Fruit fly (Drosophila melanogaster) whole organism, embryonic: ENCODE measurements around the gene Sec61alpha.
A peak's percentile ranks its signal among the peaks of the same experiment; 100 is the strongest.

Experiments used
- Awh ChIP-seq: fragments of 200-800 bp; sonication (Bioruptor generic); IDR thresholded peaks from 2 replicates; pipeline ENCODE4, ENCODE4 v1.3.6; 2022; ENCODE audit warnings: missing biosample characterization, missing genetic modification characterization
- B-H2 ChIP-seq: fragments of 200-800 bp; sonication (Bioruptor generic); optimal IDR thresholded peaks from 2 replicates; lab custom pipeline; 2018; ENCODE audit warnings: missing biosample characterization, mild to moderate bottlenecking, missing genetic modification characterization
- BEAF-32 ChIP-seq: fragments of 200-800 bp; sonication (Bioruptor generic); optimal IDR thresholded peaks from 3 replicates; lab custom pipeline; 2017; ENCODE audit warnings: missing biosample characterization, missing genetic modification characterization, mild to moderate bottlenecking, moderate library complexity, missing genetic modification reagents
- C15 ChIP-seq: fragments of 200-800 bp; sonication (Bioruptor generic); IDR thresholded peaks from 3 replicates; pipeline ENCODE4 v1.3.6; 2022; ENCODE audit warnings: missing biosample characterization, missing genetic modification characterization
- CG10147 ChIP-seq: fragments of 200-800 bp; sonication (Bioruptor generic); optimal IDR thresholded peaks from 2 replicates; lab custom pipeline; 2019; ENCODE audit warnings: missing biosample characterization, mild to moderate bottlenecking, missing genetic modification characterization, moderate library complexity
- CG10209 ChIP-seq: fragments of 200-800 bp; sonication (Bioruptor generic); optimal IDR thresholded peaks from 3 replicates; lab custom pipeline; 2017; ENCODE audit warnings: missing biosample characterization, mild to moderate bottlenecking, missing genetic modification characterization, missing genetic modification reagents
- CG1024 ChIP-seq: fragments of 200-800 bp; sonication (Bioruptor generic); IDR thresholded peaks from 2 replicates; pipeline ENCODE4 v1.3.6; 2022; ENCODE audit warnings: missing biosample characterization, missing genetic modification characterization
- CG11093 ChIP-seq: fragments of 200-800 bp; sonication (Bioruptor generic); IDR thresholded peaks from 3 replicates; pipeline ENCODE4 v1.3.6; 2022; ENCODE audit warnings: missing biosample characterization, missing genetic modification characterization
- CG12299 ChIP-seq: fragments of 200-800 bp; sonication (Bioruptor generic); optimal IDR thresholded peaks from 2 replicates; lab custom pipeline; 2018; ENCODE audit warnings: missing biosample characterization, mild to moderate bottlenecking, missing genetic modification characterization
- CG12769 ChIP-seq: fragments of 200-800 bp; sonication (Bioruptor generic); optimal IDR thresholded peaks from 2 replicates; lab custom pipeline; 2019; ENCODE audit warnings: missing biosample characterization, mild to moderate bottlenecking, missing genetic modification characterization, moderate library complexity
- CG15514 ChIP-seq: fragments of 200-800 bp; sonication (Bioruptor generic); optimal IDR thresholded peaks from 3 replicates; lab custom pipeline; 2017; ENCODE audit warnings: missing biosample characterization, missing genetic modification characterization, mild to moderate bottlenecking, moderate library complexity, missing genetic modification reagents
- CG17385 ChIP-seq: fragments of 200-800 bp; sonication (Bioruptor generic); optimal IDR thresholded peaks from 3 replicates; lab custom pipeline; 2018; ENCODE audit warnings: missing biosample characterization, mild to moderate bottlenecking, missing genetic modification characterization
- CG34422 ChIP-seq: fragments of 200-800 bp; sonication (Bioruptor generic); IDR thresholded peaks from 3 replicates; pipeline ENCODE4 v1.3.6; 2022; ENCODE audit warnings: missing biosample characterization, missing genetic modification characterization
- CG3838 ChIP-seq: fragments of 200-800 bp; sonication (Bioruptor generic); optimal IDR thresholded peaks from 3 replicates; lab custom pipeline; 2016; ENCODE audit warnings: missing biosample characterization, missing genetic modification characterization
- CG4707 ChIP-seq: fragments of 200-800 bp; sonication (Bioruptor generic); optimal IDR thresholded peaks from 2 replicates; lab custom pipeline; 2018; ENCODE audit warnings: missing biosample characterization, mild to moderate bottlenecking, missing genetic modification characterization, moderate library complexity
- CG4854 ChIP-seq: fragments of 200-800 bp; sonication (Bioruptor generic); optimal IDR thresholded peaks from 2 replicates; lab custom pipeline; 2016; ENCODE audit warnings: missing biosample characterization, missing genetic modification characterization, inconsistent platforms
- CG6175 ChIP-seq: fragments of 200-800 bp; sonication (Bioruptor generic); IDR thresholded peaks from 3 replicates; pipeline ENCODE4 v1.3.6; 2022; ENCODE audit warnings: missing biosample characterization, missing genetic modification characterization
- CG6765 ChIP-seq: fragments of 200-800 bp; sonication (Bioruptor generic); optimal IDR thresholded peaks from 3 replicates; lab custom pipeline; 2017; ENCODE audit warnings: missing biosample characterization, mild to moderate bottlenecking, missing genetic modification characterization
- CG9727 ChIP-seq: fragments of 200-800 bp; sonication (Bioruptor generic); optimal IDR thresholded peaks from 3 replicates; lab custom pipeline; 2017; ENCODE audit warnings: missing biosample characterization, mild to moderate bottlenecking, missing genetic modification characterization
- D19A ChIP-seq: fragments of 200-800 bp; optimal IDR thresholded peaks from 3 replicates; lab custom pipeline; 2019; ENCODE audit warnings: missing biosample characterization, mild to moderate bottlenecking, missing genetic modification characterization, moderate library complexity
- Dfd ChIP-seq, 2 experiments: fragments of >200 bp; optimal IDR thresholded peaks; 2 replicates each; lab custom pipeline; 2017; ENCODE audit warnings: missing biosample characterization in 2 of 2, missing genetic modification characterization in 2 of 2
- Hr51 ChIP-seq, 2 experiments: fragments of 200-800 bp; sonication (Bioruptor generic); optimal IDR thresholded peaks; 2 replicates in 1 of 2; 3 replicates in 1 of 2; lab custom pipeline; 2016 to 2018; ENCODE audit warnings: missing biosample characterization in 2 of 2, missing genetic modification characterization in 2 of 2, mild to moderate bottlenecking in 1 of 2, moderate library complexity in 1 of 2
- MTF-1 ChIP-seq: fragments of 200-800 bp; sonication (Bioruptor generic); optimal IDR thresholded peaks from 2 replicates; lab custom pipeline; 2018; ENCODE audit warnings: missing biosample characterization, mild to moderate bottlenecking, missing genetic modification characterization, borderline replicate concordance
- Meics ChIP-seq: fragments of 200-800 bp; sonication (Bioruptor generic); optimal IDR thresholded peaks from 2 replicates; lab custom pipeline; 2017; ENCODE audit warnings: missing biosample characterization, mild to moderate bottlenecking, missing genetic modification characterization
- Neu2 ChIP-seq: fragments of 200-800 bp; sonication (Bioruptor generic); optimal IDR thresholded peaks from 3 replicates; lab custom pipeline; 2016; ENCODE audit warnings: missing biosample characterization, missing genetic modification characterization, borderline replicate concordance
- Scr ChIP-seq: fragments of 200-800 bp; sonication (Bioruptor generic); IDR thresholded peaks from 2 replicates; pipeline ENCODE4 v1.3.6; 2022; ENCODE audit warnings: missing biosample characterization, missing genetic modification characterization; ENCODE audit not compliant: partially characterized antibody
- Xbp1 ChIP-seq: fragments of 200-800 bp; sonication (Bioruptor generic); optimal IDR thresholded peaks from 3 replicates; lab custom pipeline; 2016; ENCODE audit warnings: missing biosample characterization, mild to moderate bottlenecking, missing genetic modification characterization
- bab2 ChIP-seq: fragments of 200-800 bp; sonication (Bioruptor generic); optimal IDR thresholded peaks from 2 replicates; lab custom pipeline; 2016; ENCODE audit warnings: missing biosample characterization, missing genetic modification characterization
- bbx ChIP-seq: fragments of 200-800 bp; sonication (Bioruptor generic); IDR thresholded peaks from 2 replicates; pipeline ENCODE4 v1.3.6; 2022; ENCODE audit warnings: missing biosample characterization, missing genetic modification characterization; ENCODE audit not compliant: partially characterized antibody
- bsh ChIP-seq, 2 experiments: fragments of 200-800 bp; sonication (Bioruptor generic); optimal IDR thresholded peaks; 2 replicates each; lab custom pipeline; 2017 to 2018; ENCODE audit warnings: mild to moderate bottlenecking in 2 of 2, missing biosample characterization in 2 of 2, missing genetic modification characterization in 2 of 2, moderate library complexity in 1 of 2
- caup ChIP-seq: fragments of 200-800 bp; sonication (Bioruptor generic); optimal IDR thresholded peaks from 3 replicates; lab custom pipeline; 2017; ENCODE audit warnings: missing biosample characterization, mild to moderate bottlenecking, missing genetic modification characterization, moderate library complexity; ENCODE audit not compliant: severe bottlenecking
- chn ChIP-seq: fragments of 200-800 bp; sonication (Bioruptor generic); optimal IDR thresholded peaks from 2 replicates; lab custom pipeline; 2016; ENCODE audit warnings: missing biosample characterization, missing genetic modification characterization
- dan ChIP-seq: fragments of 200-800 bp; sonication (Bioruptor generic); IDR thresholded peaks from 2 replicates; pipeline ENCODE4 v1.3.6; 2022; ENCODE audit warnings: missing biosample characterization, missing genetic modification characterization
- danr ChIP-seq: fragments of 200-800 bp; sonication (Bioruptor generic); IDR thresholded peaks from 2 replicates; pipeline ENCODE4 v1.3.6; 2022; ENCODE audit warnings: missing biosample characterization, missing genetic modification characterization
- dati ChIP-seq: fragments of 200-800 bp; sonication (Bioruptor generic); IDR thresholded peaks from 2 replicates; pipeline ENCODE4 v1.3.6; 2022; ENCODE audit warnings: missing biosample characterization, missing genetic modification characterization
- dmrt99B ChIP-seq: fragments of 200-800 bp; sonication (Bioruptor generic); optimal IDR thresholded peaks from 2 replicates; lab custom pipeline; 2018; ENCODE audit warnings: missing biosample characterization, mild to moderate bottlenecking, missing genetic modification characterization, moderate library complexity
- fd96Cb ChIP-seq: fragments of 200-800 bp; sonication (Bioruptor generic); optimal IDR thresholded peaks from 2 replicates; lab custom pipeline; 2018; ENCODE audit warnings: missing biosample characterization, mild to moderate bottlenecking, missing genetic modification characterization, moderate library complexity
- gsb ChIP-seq: fragments of 200-800 bp; sonication (Bioruptor generic); IDR thresholded peaks from 2 replicates; pipeline ENCODE4 v1.3.6; 2022; ENCODE audit warnings: missing biosample characterization, missing genetic modification characterization
- hb ChIP-seq: fragments of 200-800 bp; sonication (Bioruptor generic); IDR thresholded peaks from 3 replicates; pipeline ENCODE4 v1.3.6; 2022; ENCODE audit warnings: missing biosample characterization, missing genetic modification characterization; ENCODE audit not compliant: partially characterized antibody
- insv ChIP-seq, 2 experiments: fragments of 200-800 bp; sonication (Bioruptor generic); optimal IDR thresholded peaks; 3 replicates each; lab custom pipeline; 2016 to 2018; ENCODE audit warnings: missing biosample characterization in 2 of 2, missing genetic modification characterization in 2 of 2
- jumu ChIP-seq: fragments of 200-800 bp; sonication (Bioruptor generic); optimal IDR thresholded peaks from 3 replicates; lab custom pipeline; 2016; ENCODE audit warnings: missing biosample characterization, missing genetic modification characterization
- mirr ChIP-seq: fragments of 200-800 bp; sonication (Bioruptor generic); optimal IDR thresholded peaks from 3 replicates; lab custom pipeline; 2018; ENCODE audit warnings: missing biosample characterization, mild to moderate bottlenecking, missing genetic modification characterization
- nom ChIP-seq: fragments of 200-800 bp; sonication (Bioruptor generic); optimal IDR thresholded peaks from 2 replicates; lab custom pipeline; 2017; ENCODE audit warnings: missing biosample characterization, missing genetic modification characterization, mild to moderate bottlenecking, moderate library complexity, missing genetic modification reagents
- so ChIP-seq: fragments of 200-800 bp; sonication (Bioruptor generic); IDR thresholded peaks from 3 replicates; pipeline ENCODE4 v1.3.6; 2022; ENCODE audit warnings: missing biosample characterization, missing genetic modification characterization
- tin ChIP-seq: fragments of 200-800 bp; sonication (Bioruptor generic); optimal IDR thresholded peaks from 3 replicates; lab custom pipeline; 2016; ENCODE audit warnings: missing biosample characterization, missing genetic modification characterization
- tx ChIP-seq: fragments of 200-800 bp; sonication (Bioruptor generic); optimal IDR thresholded peaks from 2 replicates; lab custom pipeline; 2016; ENCODE audit warnings: missing biosample characterization, missing genetic modification characterization
- vvl ChIP-seq: fragments of 200-800 bp; sonication (Bioruptor generic); IDR thresholded peaks from 2 replicates; pipeline ENCODE4 v1.3.6; 2022; ENCODE audit warnings: missing biosample characterization, missing genetic modification characterization

Sec61alpha gene

DNA sequence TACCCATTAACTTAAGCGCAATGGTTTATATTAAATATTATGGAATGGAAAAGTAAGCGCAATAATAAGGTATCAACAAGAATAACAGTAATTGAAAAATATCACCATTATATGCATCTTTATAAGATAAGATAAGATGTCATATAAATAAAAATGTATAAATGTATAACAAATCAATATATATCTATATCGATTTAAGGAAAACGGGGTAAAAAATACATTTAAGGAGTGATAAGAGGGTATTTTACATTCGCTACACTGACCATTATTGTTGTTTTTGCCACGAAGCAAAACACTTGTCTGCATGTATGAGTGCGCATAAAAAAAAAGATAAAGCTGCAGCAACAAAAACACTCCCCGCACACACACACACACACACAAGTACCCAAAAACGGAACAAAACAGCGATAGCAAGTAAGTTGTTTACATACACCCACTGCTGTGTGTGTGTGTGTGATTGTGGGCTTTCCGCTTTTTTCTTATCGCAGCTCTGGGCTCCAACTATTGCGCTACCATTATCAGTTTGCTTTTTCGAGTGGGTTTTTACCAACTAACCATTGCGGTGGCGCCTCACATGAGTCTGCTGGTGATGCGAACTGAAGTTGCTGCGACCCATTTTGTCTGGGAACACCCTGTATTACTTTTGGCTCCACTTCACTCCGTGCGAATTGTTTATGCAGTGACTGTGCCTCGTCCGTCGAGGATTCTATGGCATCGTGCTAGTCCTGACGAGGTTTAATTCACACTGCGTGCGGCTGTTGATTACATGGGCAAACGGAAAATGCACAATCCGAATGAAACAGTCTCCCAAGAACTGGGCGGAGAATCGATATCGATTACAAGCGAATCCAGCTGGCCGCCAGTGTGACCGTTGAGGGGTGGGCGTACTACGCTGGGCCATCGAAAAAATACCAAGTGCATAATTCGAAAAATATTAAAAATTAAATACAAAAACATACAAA lies 7.0 kb downstream of the Sec61alpha start, which contains the start of gene mmy (continued):
- TF ChIP-seq insv (GFP tag; optimal IDR thresholded peaks at IDR 0.05; lab: Kevin White, UChicago) = peak in 1 of 2 experiments; percentile 17
- no peak for TF ChIP-seq dati
- TF ChIP-seq nom (GFP tag; lab: Kevin White, UChicago) = peak; percentile 56
- TF ChIP-seq Hr51 (GFP tag; optimal IDR thresholded peaks at IDR 0.05; lab: Kevin White, UChicago) = peak; percentile 15 to 81
- peak; percentile 50; the same call in 2 of the 3 replicates for TF ChIP-seq so
- no peak for TF ChIP-seq CG10147 (GFP tag; lab: Kevin White, UChicago)
- no peak for TF ChIP-seq CG3838
- no peak for TF ChIP-seq dan (GFP tag; lab: Robert Waterston, UW)
- TF ChIP-seq MTF-1 (GFP tag; lab: Kevin White, UChicago) = no peak
- 0 out of 2 replicates have a peak, but pooled peaks have one; percentile 21 for TF ChIP-seq Awh (GFP tag; lab: Robert Waterston, UW)
- TF ChIP-seq CG6175 = peak; percentile 92
- TF ChIP-seq Neu2 (GFP tag; lab: Kevin White, UChicago) = no peak
- no peak; the same call in 1 of the 2 replicates for TF ChIP-seq bbx (GFP tag; lab: Robert Waterston, UW)
- peak; percentile 60 for TF ChIP-seq CG12769 (tag; lab: Kevin White, UChicago)
- TF ChIP-seq CG11093 (GFP tag; lab: Robert Waterston, UW) = no peak
- no peak for TF ChIP-seq gsb
- peak; percentile 46 for TF ChIP-seq Meics (GFP tag; lab: Kevin White, UChicago)
- peak; percentile 38 for TF ChIP-seq CG4707 (GFP tag; lab: Kevin White, UChicago)
- TF ChIP-seq CG10209 (GFP tag; lab: Kevin White, UChicago) = peak; percentile 31
- peak; percentile 18 to 47 for TF ChIP-seq bsh (GFP tag; optimal IDR thresholded peaks at IDR 0.05; lab: Kevin White, UChicago)
- TF ChIP-seq fd96Cb (tag; lab: Kevin White, UChicago) = peak; percentile 47
- TF ChIP-seq tx = peak; percentile 18
- peak; percentile 18 for TF ChIP-seq Xbp1 (GFP tag; lab: Kevin White, UChicago)
- TF ChIP-seq hb (GFP tag; lab: Robert Waterston, UW) = no peak
- no peak for TF ChIP-seq chn (GFP tag; lab: Kevin White, UChicago)
- peak; percentile 36 for TF ChIP-seq CG15514 (GFP tag; lab: Kevin White, UChicago)
- TF ChIP-seq mirr (GFP tag; lab: Kevin White, UChicago) = peak; percentile 93
- no peak for TF ChIP-seq danr (GFP tag; lab: Robert Waterston, UW)
- no peak for TF ChIP-seq CG4854 (GFP tag; lab: Kevin White, UChicago)
- peak; percentile 81 for TF ChIP-seq dmrt99B (tag; lab: Kevin White, UChicago)
- TF ChIP-seq vvl (GFP tag; lab: Robert Waterston, UW) = peak; percentile 37
- TF ChIP-seq CG12299 (tag; lab: Kevin White, UChicago) = peak; percentile 43
- peak; percentile 15 for TF ChIP-seq jumu (GFP tag; lab: Kevin White, UChicago)
- peak; percentile 74 for TF ChIP-seq D19A
- TF ChIP-seq CG1024 = no peak
- TF ChIP-seq BEAF-32 (GFP tag; lab: Kevin White, UChicago) = peak; percentile 43
- TF ChIP-seq Dfd (GFP tag; optimal IDR thresholded peaks at IDR 0.05; lab: Kevin White, UChicago) = no peak
- TF ChIP-seq CG9727 (GFP tag; lab: Kevin White, UChicago) = no peak
- peak; percentile 4 for TF ChIP-seq caup (GFP tag; lab: Kevin White, UChicago)
- TF ChIP-seq C15 (GFP tag; lab: Robert Waterston, UW) = no peak
- peak; percentile 47 for TF ChIP-seq CG17385 (GFP tag; lab: Kevin White, UChicago)
- peak; percentile 3 for TF ChIP-seq tin
- peak; percentile 46 for TF ChIP-seq Scr (GFP tag; lab: Robert Waterston, UW)
- TF ChIP-seq CG34422 (GFP tag; lab: Robert Waterston, UW) = peak; percentile 64
- peak; percentile 35 for TF ChIP-seq B-H2
- TF ChIP-seq CG6765 (GFP tag; lab: Kevin White, UChicago) = peak; percentile 47
- TF ChIP-seq bab2 (GFP tag; lab: Kevin White, UChicago) = no peak
